Fruit fly (Drosophila melanogaster) whole organism, embryonic: ENCODE measurements around the gene CG12289.

Source experiments
- Aef1 ChIP-seq: fragments of 200-800 bp; sonication (Bioruptor generic); IDR thresholded peaks from 3 replicates; pipeline ENCODE4 v1.3.6; 2022; ENCODE audit warnings: missing biosample characterization, missing genetic modification characterization
- BtbVII ChIP-seq: fragments of 200-800 bp; sonication (Bioruptor generic); optimal IDR thresholded peaks from 3 replicates; lab custom pipeline; 2017; ENCODE audit warnings: missing biosample characterization, mild to moderate bottlenecking, missing genetic modification characterization
- C15 ChIP-seq: fragments of 200-800 bp; sonication (Bioruptor generic); IDR thresholded peaks from 3 replicates; pipeline ENCODE4 v1.3.6; 2022; ENCODE audit warnings: missing biosample characterization, missing genetic modification characterization
- CG1024 ChIP-seq: fragments of 200-800 bp; sonication (Bioruptor generic); IDR thresholded peaks from 2 replicates; pipeline ENCODE4 v1.3.6; 2022; ENCODE audit warnings: missing biosample characterization, missing genetic modification characterization
- CG10267 ChIP-seq: fragments of 200-800 bp; sonication (Bioruptor generic); optimal IDR thresholded peaks from 2 replicates; lab custom pipeline; 2018; ENCODE audit warnings: missing biosample characterization, mild to moderate bottlenecking, missing genetic modification characterization, moderate library complexity
- CG10979 ChIP-seq: fragments of 200-800 bp; sonication (Bioruptor generic); optimal IDR thresholded peaks from 2 replicates; lab custom pipeline; 2018; ENCODE audit warnings: missing biosample characterization, mild to moderate bottlenecking, missing genetic modification characterization, moderate library complexity
- CG12659 ChIP-seq: fragments of 200-800 bp; sonication (Bioruptor generic); optimal IDR thresholded peaks from 3 replicates; lab custom pipeline; 2017; ENCODE audit warnings: mild to moderate bottlenecking, missing biosample characterization, missing genetic modification reagents, missing genetic modification characterization
- CG13424 ChIP-seq: fragments of 200-800 bp; sonication (Bioruptor generic); optimal IDR thresholded peaks from 2 replicates; lab custom pipeline; 2019; ENCODE audit warnings: missing biosample characterization, mild to moderate bottlenecking, missing genetic modification characterization, moderate library complexity
- CG13775 ChIP-seq: fragments of 200-800 bp; sonication (Bioruptor generic); optimal IDR thresholded peaks from 3 replicates; lab custom pipeline; 2017; ENCODE audit warnings: missing biosample characterization, mild to moderate bottlenecking, missing genetic modification characterization
- CG14441 ChIP-seq: fragments of 200-800 bp; sonication (Bioruptor generic); IDR thresholded peaks from 2 replicates; pipeline ENCODE4 v1.3.6; 2022; ENCODE audit warnings: missing biosample characterization, missing genetic modification characterization
- CG14710 ChIP-seq: fragments of 200-800 bp; sonication (Bioruptor generic); optimal IDR thresholded peaks from 3 replicates; lab custom pipeline; 2019; ENCODE audit warnings: missing biosample characterization, mild to moderate bottlenecking, missing genetic modification characterization, moderate library complexity
- CG2678 ChIP-seq: fragments of 200-800 bp; sonication (Bioruptor generic); optimal IDR thresholded peaks from 3 replicates; lab custom pipeline; 2019; ENCODE audit warnings: missing biosample characterization, mild to moderate bottlenecking, missing genetic modification characterization, moderate library complexity
- CG2712 ChIP-seq: fragments of 200-800 bp; optimal IDR thresholded peaks from 3 replicates; lab custom pipeline; 2019; ENCODE audit warnings: missing biosample characterization, mild to moderate bottlenecking, missing genetic modification characterization, moderate library complexity
- CG31224 ChIP-seq: fragments of 200-800 bp; sonication (Bioruptor generic); IDR thresholded peaks from 2 replicates; pipeline ENCODE4 v1.3.6; 2022; ENCODE audit warnings: missing biosample characterization, missing genetic modification characterization
- CG33213 ChIP-seq: fragments of 200-800 bp; sonication (Bioruptor generic); optimal IDR thresholded peaks from 3 replicates; lab custom pipeline; 2016; ENCODE audit warnings: missing biosample characterization, missing genetic modification characterization
- CG33557 ChIP-seq: fragments of 200-800 bp; sonication (Bioruptor generic); optimal IDR thresholded peaks from 2 replicates; lab custom pipeline; 2019; ENCODE audit warnings: missing biosample characterization, mild to moderate bottlenecking, missing genetic modification characterization, moderate library complexity
- CG34224 ChIP-seq: fragments of 200-800 bp; sonication (Bioruptor generic); IDR thresholded peaks from 3 replicates; pipeline ENCODE4 v1.3.6; 2022; ENCODE audit warnings: missing biosample characterization, missing genetic modification characterization; ENCODE audit not compliant: partially characterized antibody
- CG4360 ChIP-seq: fragments of 200-800 bp; sonication (Bioruptor generic); IDR thresholded peaks from 2 replicates; pipeline ENCODE4 v1.3.6; 2022; ENCODE audit warnings: missing biosample characterization, missing genetic modification characterization
- CG6175 ChIP-seq: fragments of 200-800 bp; sonication (Bioruptor generic); IDR thresholded peaks from 3 replicates; pipeline ENCODE4 v1.3.6; 2022; ENCODE audit warnings: missing biosample characterization, missing genetic modification characterization
- CG6765 ChIP-seq: fragments of 200-800 bp; sonication (Bioruptor generic); optimal IDR thresholded peaks from 3 replicates; lab custom pipeline; 2017; ENCODE audit warnings: missing biosample characterization, mild to moderate bottlenecking, missing genetic modification characterization
- CG8924 ChIP-seq: fragments of 200-800 bp; optimal IDR thresholded peaks from 3 replicates; lab custom pipeline; 2019; ENCODE audit warnings: missing biosample characterization, mild to moderate bottlenecking, missing genetic modification characterization, moderate library complexity
- CG9727 ChIP-seq: fragments of 200-800 bp; sonication (Bioruptor generic); optimal IDR thresholded peaks from 3 replicates; lab custom pipeline; 2017; ENCODE audit warnings: missing biosample characterization, mild to moderate bottlenecking, missing genetic modification characterization
- CG9797 ChIP-seq: fragments of 200-800 bp; sonication (Bioruptor generic); optimal IDR thresholded peaks from 3 replicates; lab custom pipeline; 2018; ENCODE audit warnings: missing biosample characterization, mild to moderate bottlenecking, missing genetic modification characterization
- Deaf1 ChIP-seq: fragments of 200-800 bp; optimal IDR thresholded peaks from 3 replicates; lab custom pipeline; 2019; ENCODE audit warnings: missing biosample characterization, mild to moderate bottlenecking, missing genetic modification characterization, moderate library complexity
- E2f1 ChIP-seq: fragments of 200-800 bp; sonication (Bioruptor generic); IDR thresholded peaks from 2 replicates; pipeline ENCODE4 v1.3.6; 2022; ENCODE audit warnings: missing biosample characterization, missing genetic modification characterization
- E2f2 ChIP-seq: fragments of 200-800 bp; sonication (Bioruptor generic); IDR thresholded peaks from 2 replicates; pipeline ENCODE4 v1.3.6; 2022; ENCODE audit warnings: missing biosample characterization, missing genetic modification characterization
- Ets65A ChIP-seq: fragments of 200-800 bp; sonication (Bioruptor generic); peaks from one replicate; lab custom pipeline; 2016; ENCODE audit warnings: missing biosample characterization, missing genetic modification characterization
- H2.0 ChIP-seq: fragments of 200-800 bp; sonication (Bioruptor generic); IDR thresholded peaks from 2 replicates; pipeline ENCODE4 v1.3.6; 2022; ENCODE audit warnings: missing biosample characterization, missing genetic modification characterization
- Hey ChIP-seq: fragments of 200-800 bp; sonication (Bioruptor generic); optimal IDR thresholded peaks from 3 replicates; lab custom pipeline; 2018; ENCODE audit warnings: missing biosample characterization, mild to moderate bottlenecking, missing genetic modification characterization
- Hr51 ChIP-seq, 2 experiments: fragments of 200-800 bp; sonication (Bioruptor generic); optimal IDR thresholded peaks; 2 replicates in 1 of 2; 3 replicates in 1 of 2; lab custom pipeline; 2016 to 2018; ENCODE audit warnings: missing biosample characterization in 2 of 2, missing genetic modification characterization in 2 of 2, mild to moderate bottlenecking in 1 of 2, moderate library complexity in 1 of 2
- Hr78 ChIP-seq, 2 experiments: fragments of 200-800 bp in 1 of 2; fragments of >200 bp in 1 of 2; sonication (Bioruptor generic) in 1 of 2; optimal IDR thresholded peaks; 2 replicates each; lab custom pipeline; 2017 to 2019; ENCODE audit warnings: missing biosample characterization in 2 of 2, missing genetic modification characterization in 2 of 2, mild to moderate bottlenecking in 1 of 2, moderate library complexity in 1 of 2
- MESR4 ChIP-seq: fragments of 200-800 bp; sonication (Bioruptor generic); optimal IDR thresholded peaks from 2 replicates; lab custom pipeline; 2018; ENCODE audit warnings: missing biosample characterization, mild to moderate bottlenecking, missing genetic modification characterization, moderate library complexity
- MTF-1 ChIP-seq: fragments of 200-800 bp; sonication (Bioruptor generic); optimal IDR thresholded peaks from 2 replicates; lab custom pipeline; 2018; ENCODE audit warnings: missing biosample characterization, mild to moderate bottlenecking, missing genetic modification characterization, borderline replicate concordance
- Mrtf ChIP-seq: fragments of 200-800 bp; sonication (Bioruptor generic); IDR thresholded peaks from 3 replicates; pipeline ENCODE4 v1.3.6; 2022; ENCODE audit warnings: missing biosample characterization, missing genetic modification characterization
- Myb ChIP-seq: fragments of 200-800 bp; sonication (Bioruptor generic); optimal IDR thresholded peaks from 2 replicates; lab custom pipeline; 2016; ENCODE audit warnings: missing biosample characterization, missing genetic modification characterization
- Pdp1 ChIP-seq, 2 experiments: fragments of 200-800 bp; sonication (Bioruptor generic); optimal IDR thresholded peaks; 3 replicates each; lab custom pipeline; 2016; ENCODE audit warnings: missing biosample characterization in 2 of 2, missing genetic modification characterization in 2 of 2, mild to moderate bottlenecking in 1 of 2, moderate library complexity in 1 of 2
- Sin3A ChIP-seq: fragments of >200 bp; optimal IDR thresholded peaks from 2 replicates; lab custom pipeline; 2018
- Xrp1 ChIP-seq: fragments of 200-800 bp; sonication (Bioruptor generic); IDR thresholded peaks from 2 replicates; pipeline ENCODE4 v1.3.6; 2022; ENCODE audit warnings: missing biosample characterization, missing genetic modification characterization
- ap ChIP-seq: fragments of 200-800 bp; sonication (Bioruptor generic); IDR thresholded peaks from 2 replicates; pipeline ENCODE4 v1.3.6; 2022; ENCODE audit warnings: missing biosample characterization, missing genetic modification characterization
- dimm ChIP-seq: fragments of 200-800 bp; sonication (Bioruptor generic); IDR thresholded peaks from 2 replicates; pipeline ENCODE4 v1.3.6; 2022; ENCODE audit warnings: missing biosample characterization, missing genetic modification characterization
- dmrt11E ChIP-seq: fragments of 200-800 bp; sonication (Bioruptor generic); optimal IDR thresholded peaks from 3 replicates; lab custom pipeline; 2018; ENCODE audit warnings: missing biosample characterization, mild to moderate bottlenecking, missing genetic modification characterization, moderate library complexity
- eyg ChIP-seq: fragments of 200-800 bp; sonication (Bioruptor generic); optimal IDR thresholded peaks from 3 replicates; lab custom pipeline; 2016; ENCODE audit warnings: missing biosample characterization, missing genetic modification characterization
- fd3F ChIP-seq: fragments of 200-800 bp; sonication (Bioruptor generic); optimal IDR thresholded peaks from 2 replicates; lab custom pipeline; 2018; ENCODE audit warnings: missing biosample characterization, mild to moderate bottlenecking, missing genetic modification characterization, moderate library complexity
- fd64A ChIP-seq: fragments of 200-800 bp; sonication (Bioruptor generic); optimal IDR thresholded peaks from 3 replicates; lab custom pipeline; 2018; ENCODE audit warnings: missing biosample characterization, mild to moderate bottlenecking, missing genetic modification characterization
- inv ChIP-seq: fragments of 200-800 bp; sonication (Bioruptor generic); IDR thresholded peaks from 2 replicates; pipeline ENCODE4 v1.3.6; 2022; ENCODE audit warnings: missing biosample characterization, missing genetic modification characterization; ENCODE audit not compliant: partially characterized antibody
- lilli ChIP-seq: fragments of 200-800 bp; sonication (Bioruptor generic); optimal IDR thresholded peaks from 3 replicates; lab custom pipeline; 2016; ENCODE audit warnings: missing biosample characterization, missing genetic modification characterization
- pb ChIP-seq: fragments of 200-800 bp; sonication (Bioruptor generic); optimal IDR thresholded peaks from 3 replicates; lab custom pipeline; 2016; ENCODE audit warnings: missing biosample characterization, missing genetic modification characterization
- slbo ChIP-seq: fragments of 200-800 bp; sonication (Bioruptor generic); IDR thresholded peaks from 2 replicates; pipeline ENCODE4 v1.3.6; 2022; ENCODE audit warnings: missing biosample characterization, missing genetic modification characterization
- tgo ChIP-seq: fragments of 200-800 bp; sonication (Bioruptor generic); IDR thresholded peaks from 3 replicates; pipeline ENCODE4 v1.3.6; 2022; ENCODE audit warnings: missing biosample characterization, missing genetic modification characterization
- trem ChIP-seq: fragments of 200-800 bp; optimal IDR thresholded peaks from 3 replicates; lab custom pipeline; 2019; ENCODE audit warnings: missing biosample characterization, mild to moderate bottlenecking, missing genetic modification characterization, moderate library complexity
- zen2 ChIP-seq: fragments of 200-800 bp; sonication (Bioruptor generic); IDR thresholded peaks from 3 replicates; pipeline ENCODE4 v1.3.6; 2022; ENCODE audit warnings: missing biosample characterization, missing genetic modification characterization; ENCODE audit not compliant: partially characterized antibody

CG12289 gene

dm6 chr3L:11466985-11467384 lies 8.7 kb upstream of the CG12289 start (continued):
- peak; percentile 38 for TF ChIP-seq CG14710 (tag; lab: Kevin White, UChicago)
- no peak for TF ChIP-seq CG6765 (GFP tag; lab: Kevin White, UChicago)
- no peak for TF ChIP-seq E2f1 (GFP tag; lab: Robert Waterston, UW)
- TF ChIP-seq trem (tag; lab: Kevin White, UChicago): no peak
- TF ChIP-seq Aef1 (GFP tag; lab: Robert Waterston, UW): no peak
- no peak for TF ChIP-seq inv (GFP tag; lab: Robert Waterston, UW)
- peak; percentile 67 for TF ChIP-seq CG2712 (tag; lab: Kevin White, UChicago)
- TF ChIP-seq CG14441: no peak
- no peak for TF ChIP-seq Hey (tag; lab: Kevin White, UChicago)
- TF ChIP-seq Xrp1 (GFP tag; lab: Robert Waterston, UW): 0 out of 2 replicates have a peak, but pooled peaks have one; percentile 15
- no peak for TF ChIP-seq fd3F (GFP tag; lab: Kevin White, UChicago)
- peak; percentile 71 for TF ChIP-seq CG2678 (tag; lab: Kevin White, UChicago)
- peak; percentile 34 for TF ChIP-seq CG13775 (GFP tag; lab: Kevin White, UChicago)
- peak; percentile 52 for TF ChIP-seq CG10979 (tag; lab: Kevin White, UChicago)
- no peak for TF ChIP-seq Myb (GFP tag; lab: Kevin White, UChicago)
- no peak for TF ChIP-seq E2f2
- peak; percentile 61 for TF ChIP-seq CG8924 (tag; lab: Kevin White, UChicago)
- no peak for TF ChIP-seq eyg
- TF ChIP-seq CG31224 (GFP tag; lab: Robert Waterston, UW): no peak
- no peak for TF ChIP-seq CG33213
- TF ChIP-seq CG10267 (tag; lab: Kevin White, UChicago): peak; percentile 35
- TF ChIP-seq CG9797 (GFP tag; lab: Kevin White, UChicago): no peak
- no peak for TF ChIP-seq fd64A
- TF ChIP-seq Hr51 (GFP tag; optimal IDR thresholded peaks at IDR 0.05; lab: Kevin White, UChicago): peak in 1 of 2 experiments; percentile 68
- peak; percentile 34; the same call in 1 of the 2 replicates for TF ChIP-seq slbo (GFP tag; lab: Robert Waterston, UW)
- no peak for TF ChIP-seq zen2
- TF ChIP-seq CG34224 (GFP tag; lab: Robert Waterston, UW): no peak
- no peak for TF ChIP-seq CG1024 (GFP tag; lab: Robert Waterston, UW)
- peak; percentile 27; the same call in 1 of the 3 replicates for TF ChIP-seq tgo
- TF ChIP-seq Ets65A (GFP tag; lab: Kevin White, UChicago): peak; percentile 46
- no peak for TF ChIP-seq CG33557
- TF ChIP-seq MESR4 (GFP tag; lab: Kevin White, UChicago): no peak
- peak; percentile 59 for TF ChIP-seq CG9727
- no peak for TF ChIP-seq H2.0 (GFP tag; lab: Robert Waterston, UW)
- TF ChIP-seq lilli (GFP tag; lab: Kevin White, UChicago): no peak
- peak; percentile 48 for TF ChIP-seq CG13424
- TF ChIP-seq MTF-1 (GFP tag; lab: Kevin White, UChicago): no peak
- no peak for TF ChIP-seq pb (GFP tag; lab: Kevin White, UChicago)
- TF ChIP-seq Mrtf (GFP tag; lab: Robert Waterston, UW): no peak
- TF ChIP-seq Pdp1 (GFP tag; optimal IDR thresholded peaks at IDR 0.05; lab: Kevin White, UChicago): no peak
- TF ChIP-seq BtbVII (GFP tag; lab: Kevin White, UChicago): no peak
- TF ChIP-seq CG6175: no peak
- peak; percentile 47 for TF ChIP-seq dmrt11E (tag; lab: Kevin White, UChicago)
- peak; percentile 39 for TF ChIP-seq Deaf1 (tag; lab: Kevin White, UChicago)
- no peak for TF ChIP-seq Hr78 (GFP tag; optimal IDR thresholded peaks at IDR 0.05; lab: Kevin White, UChicago)
- peak; percentile 21 for TF ChIP-seq CG12659 (GFP tag; lab: Kevin White, UChicago)
- TF ChIP-seq Sin3A (lab: Kevin White, UChicago): no peak
- TF ChIP-seq ap: no peak
- no peak for TF ChIP-seq CG4360 (GFP tag; lab: Robert Waterston, UW)
- no peak for TF ChIP-seq dimm (GFP tag; lab: Robert Waterston, UW)
- TF ChIP-seq C15 (GFP tag; lab: Robert Waterston, UW): no peak
